Fruit fly (Drosophila melanogaster) whole organism, prepupa: ENCODE data around the gene CG6839.

ENCODE experiments used
- CG10631 ChIP-seq: fragments of 200-800 bp; sonication (Bioruptor generic); optimal IDR thresholded peaks from 2 replicates; lab custom pipeline; 2016; ENCODE audit warnings: missing biosample characterization, missing genetic modification characterization
- CG11902 ChIP-seq: fragments of 200-800 bp; sonication (Bioruptor generic); optimal IDR thresholded peaks from 3 replicates; lab custom pipeline; 2016; ENCODE audit warnings: missing biosample characterization, missing genetic modification characterization
- CG16779 ChIP-seq: fragments of 200-800 bp; sonication (Bioruptor generic); optimal IDR thresholded peaks from 3 replicates; lab custom pipeline; 2017; ENCODE audit warnings: missing biosample characterization, mild to moderate bottlenecking, missing genetic modification characterization
- CG3919 ChIP-seq: fragments of 200-800 bp; sonication (Bioruptor generic); optimal IDR thresholded peaks from 3 replicates; lab custom pipeline; 2016; ENCODE audit warnings: missing biosample characterization, missing genetic modification characterization
- CG6854 ChIP-seq: fragments of 200-800 bp; sonication (Bioruptor generic); optimal IDR thresholded peaks from 2 replicates; lab custom pipeline; 2017; ENCODE audit warnings: missing biosample characterization, mild to moderate bottlenecking, missing genetic modification characterization
- Gug ChIP-seq: fragments of 200-800 bp; sonication (Bioruptor generic); IDR thresholded peaks from 2 replicates; pipeline ENCODE4 v1.3.6; 2022; ENCODE audit warnings: missing biosample characterization, missing genetic modification characterization
- Hr4 ChIP-seq: fragments of 200-800 bp; sonication (Bioruptor generic); optimal IDR thresholded peaks from 3 replicates; lab custom pipeline; 2016; ENCODE audit warnings: missing biosample characterization, missing genetic modification characterization
- OdsH ChIP-seq: fragments of 200-800 bp; sonication (Bioruptor generic); optimal IDR thresholded peaks from 3 replicates; lab custom pipeline; 2016; ENCODE audit warnings: missing biosample characterization, missing genetic modification characterization
- Sox15 ChIP-seq: fragments of 200-800 bp; sonication (Bioruptor generic); optimal IDR thresholded peaks from 3 replicates; lab custom pipeline; 2016; ENCODE audit warnings: missing biosample characterization, missing genetic modification characterization
- dsx ChIP-seq: fragments of 200-800 bp; optimal IDR thresholded peaks from 3 replicates; lab custom pipeline; 2019; ENCODE audit warnings: missing biosample characterization, mild to moderate bottlenecking, missing genetic modification characterization, moderate library complexity; ENCODE audit not compliant: poor library complexity, severe bottlenecking
- fd85E ChIP-seq: fragments of 200-800 bp; sonication (Bioruptor generic); optimal IDR thresholded peaks from 3 replicates; lab custom pipeline; 2016; ENCODE audit warnings: missing biosample characterization, missing genetic modification characterization
- salr ChIP-seq, 2 experiments: fragments of 200-800 bp; sonication (Bioruptor generic); optimal IDR thresholded peaks; 3 replicates each; lab custom pipeline; 2016 to 2018; ENCODE audit warnings: missing biosample characterization in 2 of 2, missing genetic modification characterization in 2 of 2, mild to moderate bottlenecking in 1 of 2
- svp ChIP-seq: fragments of 200-800 bp; sonication (Bioruptor generic); peaks from one replicate; lab custom pipeline; 2016; ENCODE audit warnings: missing biosample characterization, missing genetic modification characterization

DNA sequence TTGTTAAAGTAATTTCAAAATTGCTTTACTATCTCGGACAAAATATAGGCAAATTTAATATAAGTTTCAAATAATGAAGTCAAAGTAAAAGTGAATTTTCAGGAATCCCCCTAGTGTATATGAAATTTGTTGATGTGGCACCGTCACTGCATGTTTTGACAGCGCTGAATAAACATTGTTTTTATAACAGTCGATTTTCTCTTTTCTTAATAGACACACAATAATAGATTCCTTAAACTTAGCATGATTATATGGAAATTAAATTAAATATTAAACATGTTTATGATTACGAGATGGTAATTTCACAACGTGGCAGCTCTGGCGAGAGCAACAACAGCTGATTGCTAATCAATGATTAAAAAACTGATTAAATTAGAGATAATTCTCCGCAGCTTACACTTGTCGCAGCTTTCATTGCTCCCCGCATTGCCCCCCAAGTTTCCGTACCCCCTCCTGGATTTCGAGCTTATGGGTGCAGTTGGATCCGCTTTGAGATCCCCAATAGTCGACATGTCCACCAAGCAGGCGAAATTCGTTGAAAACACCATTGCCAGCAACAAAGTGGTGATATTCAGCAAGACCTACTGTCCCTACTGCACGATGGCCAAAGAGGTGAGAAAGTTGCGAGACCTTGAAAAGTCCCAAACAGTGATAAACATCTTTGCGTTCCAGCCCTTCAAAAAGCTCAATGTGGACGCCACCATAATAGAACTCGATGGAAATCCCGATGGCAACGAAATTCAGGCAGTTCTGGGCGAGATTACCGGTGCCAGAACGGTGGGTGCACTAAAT lies 48.1 kb upstream of the CG6839 start, which contains the start of gene Grx1:
- TF ChIP-seq Sox15 (GFP tag; lab: Kevin White, UChicago) = no peak
- TF ChIP-seq fd85E (GFP tag; lab: Kevin White, UChicago) = no peak
- peak; percentile 50 for TF ChIP-seq CG10631
- no peak for TF ChIP-seq CG6854
- 0 out of 2 replicates have a peak, but pooled peaks have one; percentile 17 for TF ChIP-seq Gug (GFP tag; lab: Robert Waterston, UW)
- TF ChIP-seq dsx (GFP tag; lab: Kevin White, UChicago) = peak; percentile 64
- peak; percentile 64 for TF ChIP-seq svp (GFP tag; lab: Kevin White, UChicago)
- peak; percentile 69 for TF ChIP-seq CG3919
- peak; percentile 64 for TF ChIP-seq OdsH
- peak; percentile 26 for TF ChIP-seq CG11902 (GFP tag; lab: Kevin White, UChicago)
- TF ChIP-seq CG16779 (tag; lab: Kevin White, UChicago) = no peak
- peak; percentile 63 for TF ChIP-seq Hr4 (GFP tag; lab: Kevin White, UChicago)
- peak in 1 of 2 experiments; percentile 9 for TF ChIP-seq salr (GFP tag; optimal IDR thresholded peaks at IDR 0.05; lab: Kevin White, UChicago)
